Fruit fly (Drosophila melanogaster) whole organism, embryonic: ENCODE measurements around the gene CG13654.
A peak's percentile ranks its signal among the peaks of the same experiment; 100 is the strongest.

ENCODE experiments used
- Bdp1 ChIP-seq: fragments of 200-800 bp; sonication (Bioruptor generic); optimal IDR thresholded peaks from 3 replicates; lab custom pipeline; 2016; ENCODE audit warnings: missing biosample characterization, missing genetic modification characterization
- Bteb2 ChIP-seq: fragments of 200-800 bp; sonication (Bioruptor generic); optimal IDR thresholded peaks from 2 replicates; lab custom pipeline; 2016; ENCODE audit warnings: missing biosample characterization, missing genetic modification characterization
- CG10274 ChIP-seq: fragments of 200-800 bp; sonication (Bioruptor generic); optimal IDR thresholded peaks from 3 replicates; lab custom pipeline; 2017; ENCODE audit warnings: missing biosample characterization, mild to moderate bottlenecking, missing genetic modification characterization
- CG11723 ChIP-seq: fragments of 200-800 bp; sonication (Bioruptor generic); optimal IDR thresholded peaks from 2 replicates; lab custom pipeline; 2017; ENCODE audit warnings: missing biosample characterization, mild to moderate bottlenecking, missing genetic modification characterization
- CG15514 ChIP-seq: fragments of 200-800 bp; sonication (Bioruptor generic); optimal IDR thresholded peaks from 3 replicates; lab custom pipeline; 2017; ENCODE audit warnings: missing biosample characterization, missing genetic modification characterization, mild to moderate bottlenecking, moderate library complexity, missing genetic modification reagents
- CG17568 ChIP-seq: fragments of 200-800 bp; sonication (Bioruptor generic); optimal IDR thresholded peaks from 2 replicates; lab custom pipeline; 2018; ENCODE audit warnings: missing biosample characterization, mild to moderate bottlenecking, missing genetic modification characterization, moderate library complexity
- CG4282 ChIP-seq: fragments of 200-800 bp; sonication (Bioruptor generic); optimal IDR thresholded peaks from 2 replicates; lab custom pipeline; 2016; ENCODE audit warnings: missing biosample characterization, missing genetic modification characterization
- CG4328 ChIP-seq: fragments of 200-800 bp; sonication (Bioruptor generic); optimal IDR thresholded peaks from 3 replicates; lab custom pipeline; 2017; ENCODE audit warnings: missing biosample characterization, missing genetic modification reagents, missing genetic modification characterization
- CG8281 ChIP-seq: fragments of 200-800 bp; sonication (Bioruptor generic); optimal IDR thresholded peaks from 2 replicates; lab custom pipeline; 2018; ENCODE audit warnings: missing biosample characterization, mild to moderate bottlenecking, missing genetic modification characterization, moderate library complexity
- CG8290 ChIP-seq, 3 experiments: fragments of 200-800 bp; sonication (Bioruptor generic); optimal IDR thresholded peaks; 2 replicates each; lab custom pipeline; 2016 to 2019; ENCODE audit warnings: missing biosample characterization in 3 of 3, missing genetic modification characterization in 3 of 3, mild to moderate bottlenecking in 2 of 3, moderate library complexity in 1 of 3
- CG8359 ChIP-seq: fragments of 200-800 bp; sonication (Bioruptor generic); optimal IDR thresholded peaks from 2 replicates; lab custom pipeline; 2017; ENCODE audit warnings: missing biosample characterization, mild to moderate bottlenecking, missing genetic modification characterization, borderline replicate concordance
- CG9727 ChIP-seq: fragments of 200-800 bp; sonication (Bioruptor generic); optimal IDR thresholded peaks from 3 replicates; lab custom pipeline; 2017; ENCODE audit warnings: missing biosample characterization, mild to moderate bottlenecking, missing genetic modification characterization
- CG9932 ChIP-seq: fragments of 200-800 bp; sonication (Bioruptor generic); IDR thresholded peaks from 2 replicates; pipeline ENCODE4 v1.3.6; 2022; ENCODE audit warnings: missing biosample characterization, missing genetic modification characterization
- Camta ChIP-seq: fragments of 200-800 bp; sonication (Bioruptor generic); optimal IDR thresholded peaks from 2 replicates; lab custom pipeline; 2016; ENCODE audit warnings: missing biosample characterization, missing genetic modification characterization
- Dll ChIP-seq: fragments of 200-800 bp; sonication (Bioruptor generic); IDR thresholded peaks from 4 replicates; pipeline ENCODE4 v1.3.6; 2022; ENCODE audit warnings: missing biosample characterization, missing genetic modification characterization; ENCODE audit not compliant: partially characterized antibody
- HHEX ChIP-seq: fragments of 200-800 bp; sonication (Bioruptor generic); optimal IDR thresholded peaks from 3 replicates; lab custom pipeline; 2017; ENCODE audit warnings: missing biosample characterization, mild to moderate bottlenecking, missing genetic modification characterization, missing genetic modification reagents
- Hr3 ChIP-seq: fragments of 200-800 bp; sonication (Bioruptor generic); optimal IDR thresholded peaks from 3 replicates; lab custom pipeline; 2016; ENCODE audit warnings: missing biosample characterization, missing genetic modification characterization
- MESR4 ChIP-seq: fragments of 200-800 bp; sonication (Bioruptor generic); optimal IDR thresholded peaks from 2 replicates; lab custom pipeline; 2018; ENCODE audit warnings: missing biosample characterization, mild to moderate bottlenecking, missing genetic modification characterization, moderate library complexity
- NC2β ChIP-seq: fragments of 200-800 bp; sonication (Bioruptor generic); optimal IDR thresholded peaks from 2 replicates; lab custom pipeline; 2016; ENCODE audit warnings: missing biosample characterization, missing genetic modification characterization
- Nf-YB ChIP-seq: fragments of 200-800 bp; sonication (Bioruptor generic); optimal IDR thresholded peaks from 3 replicates; lab custom pipeline; 2019; ENCODE audit warnings: missing biosample characterization, mild to moderate bottlenecking, missing genetic modification characterization, moderate library complexity
- Oaz ChIP-seq: fragments of 200-800 bp; sonication (Bioruptor generic); IDR thresholded peaks from 2 replicates; pipeline ENCODE4 v1.3.6; 2022; ENCODE audit warnings: missing biosample characterization, missing genetic modification characterization
- Ptx1 ChIP-seq: fragments of 200-800 bp; sonication (Bioruptor generic); IDR thresholded peaks from 2 replicates; pipeline ENCODE4 v1.3.6; 2022; ENCODE audit warnings: missing biosample characterization, missing genetic modification characterization
- Scr ChIP-seq: fragments of 200-800 bp; sonication (Bioruptor generic); IDR thresholded peaks from 2 replicates; pipeline ENCODE4 v1.3.6; 2022; ENCODE audit warnings: missing biosample characterization, missing genetic modification characterization; ENCODE audit not compliant: partially characterized antibody
- Spps ChIP-seq: fragments of 200-800 bp; sonication (Bioruptor generic); optimal IDR thresholded peaks from 2 replicates; lab custom pipeline; 2018; ENCODE audit warnings: missing biosample characterization, mild to moderate bottlenecking, missing genetic modification characterization
- Trl ChIP-seq, 3 experiments: fragments of >200 bp in 2 of 3; fragments of 200-800 bp in 1 of 3; sonication (Bioruptor generic) in 1 of 3; optimal IDR thresholded peaks; 2 replicates in 1 of 3; 3 replicates in 2 of 3; lab custom pipeline; 2016 to 2017; ENCODE audit warnings: missing biosample characterization in 1 of 3, missing genetic modification characterization in 1 of 3
- Usf ChIP-seq: fragments of 200-800 bp; sonication (Bioruptor generic); optimal IDR thresholded peaks from 2 replicates; lab custom pipeline; 2017; ENCODE audit warnings: missing genotype, missing biosample characterization, missing genetic modification characterization
- Vsx1 ChIP-seq: fragments of 200-800 bp; sonication (Bioruptor generic); optimal IDR thresholded peaks from 2 replicates; lab custom pipeline; 2017; ENCODE audit warnings: missing biosample characterization, mild to moderate bottlenecking, missing genetic modification characterization, missing genetic modification reagents
- aop ChIP-seq: fragments of 200-800 bp; sonication (Bioruptor generic); IDR thresholded peaks from 2 replicates; pipeline ENCODE4 v1.3.6; 2022; ENCODE audit warnings: missing biosample characterization, missing genetic modification characterization
- ase ChIP-seq: fragments of 200-800 bp; sonication (Bioruptor generic); IDR thresholded peaks from 3 replicates; pipeline ENCODE4 v1.3.6; 2022; ENCODE audit warnings: missing biosample characterization, missing genetic modification characterization
- cad ChIP-seq: fragments of >200 bp; optimal IDR thresholded peaks from 2 replicates; lab custom pipeline; 2017; ENCODE audit warnings: missing biosample characterization, missing genetic modification characterization
- cg ChIP-seq: fragments of 200-800 bp; sonication (Bioruptor generic); optimal IDR thresholded peaks from 3 replicates; lab custom pipeline; 2019; ENCODE audit warnings: missing biosample characterization, mild to moderate bottlenecking, missing genetic modification characterization, moderate library complexity
- chif ChIP-seq, 2 experiments: fragments of 200-800 bp; sonication (Bioruptor generic); optimal IDR thresholded peaks; 3 replicates each; lab custom pipeline; 2016; ENCODE audit warnings: missing biosample characterization in 2 of 2, missing genetic modification characterization in 2 of 2
- cwo ChIP-seq: fragments of 200-800 bp; sonication (Bioruptor generic); optimal IDR thresholded peaks from 3 replicates; lab custom pipeline; 2017; ENCODE audit warnings: missing biosample characterization, missing genetic modification characterization, mild to moderate bottlenecking, moderate library complexity, missing genetic modification reagents
- dm ChIP-seq: fragments of 200-800 bp; sonication (Bioruptor generic); optimal IDR thresholded peaks from 3 replicates; lab custom pipeline; 2016; ENCODE audit warnings: missing biosample characterization, missing genetic modification characterization
- emc ChIP-seq: fragments of 200-800 bp; sonication (Bioruptor generic); optimal IDR thresholded peaks from 2 replicates; lab custom pipeline; 2016; ENCODE audit warnings: missing biosample characterization, missing genetic modification characterization
- ewg ChIP-seq: fragments of 200-800 bp; sonication (Bioruptor generic); optimal IDR thresholded peaks from 3 replicates; lab custom pipeline; 2017; ENCODE audit warnings: mild to moderate bottlenecking, missing biosample characterization, missing genetic modification reagents, missing genetic modification characterization
- exex ChIP-seq: fragments of 200-800 bp; sonication (Bioruptor generic); optimal IDR thresholded peaks from 4 replicates; lab custom pipeline; 2018; ENCODE audit warnings: missing biosample characterization, mild to moderate bottlenecking, missing genetic modification characterization, moderate library complexity
- fru ChIP-seq: fragments of >200 bp; optimal IDR thresholded peaks from 2 replicates; lab custom pipeline; 2017
- gce ChIP-seq: fragments of 200-800 bp; sonication (Bioruptor generic); IDR thresholded peaks from 3 replicates; pipeline ENCODE4 v1.3.6; 2022; ENCODE audit warnings: missing biosample characterization, missing genetic modification characterization
- gro ChIP-seq: fragments of 200-800 bp; sonication (Bioruptor generic); optimal IDR thresholded peaks from 2 replicates; lab custom pipeline; 2016; ENCODE audit warnings: missing biosample characterization, missing genetic modification characterization
- gsb-n ChIP-seq: fragments of 200-800 bp; sonication (Bioruptor generic); optimal IDR thresholded peaks from 3 replicates; lab custom pipeline; 2018; ENCODE audit warnings: missing biosample characterization, mild to moderate bottlenecking, missing genetic modification characterization
- hb ChIP-seq: fragments of 200-800 bp; sonication (Bioruptor generic); IDR thresholded peaks from 3 replicates; pipeline ENCODE4 v1.3.6; 2022; ENCODE audit warnings: missing biosample characterization, missing genetic modification characterization; ENCODE audit not compliant: partially characterized antibody
- ken ChIP-seq: fragments of 200-800 bp; sonication (Bioruptor generic); IDR thresholded peaks from 3 replicates; pipeline ENCODE4 v1.3.6; 2022; ENCODE audit warnings: missing biosample characterization, missing genetic modification characterization
- lab ChIP-seq: fragments of 200-800 bp; sonication (Bioruptor generic); optimal IDR thresholded peaks from 3 replicates; lab custom pipeline; 2017; ENCODE audit warnings: missing biosample characterization, missing genetic modification characterization, mild to moderate bottlenecking, moderate library complexity, missing genetic modification reagents
- rib ChIP-seq: fragments of 200-800 bp; sonication (Bioruptor generic); IDR thresholded peaks from 2 replicates; pipeline ENCODE4 v1.3.6; 2022; ENCODE audit warnings: missing biosample characterization, missing genetic modification characterization
- sd ChIP-seq: fragments of 200-800 bp; sonication (Bioruptor generic); optimal IDR thresholded peaks from 3 replicates; lab custom pipeline; 2018; ENCODE audit warnings: missing biosample characterization, mild to moderate bottlenecking, missing genetic modification characterization, moderate library complexity
- slbo ChIP-seq: fragments of 200-800 bp; sonication (Bioruptor generic); IDR thresholded peaks from 2 replicates; pipeline ENCODE4 v1.3.6; 2022; ENCODE audit warnings: missing biosample characterization, missing genetic modification characterization
- zfh2 ChIP-seq: fragments of 200-800 bp; sonication (Bioruptor generic); optimal IDR thresholded peaks from 2 replicates; lab custom pipeline; 2016; ENCODE audit warnings: missing biosample characterization, missing genetic modification characterization

CG13654 gene

DNA sequence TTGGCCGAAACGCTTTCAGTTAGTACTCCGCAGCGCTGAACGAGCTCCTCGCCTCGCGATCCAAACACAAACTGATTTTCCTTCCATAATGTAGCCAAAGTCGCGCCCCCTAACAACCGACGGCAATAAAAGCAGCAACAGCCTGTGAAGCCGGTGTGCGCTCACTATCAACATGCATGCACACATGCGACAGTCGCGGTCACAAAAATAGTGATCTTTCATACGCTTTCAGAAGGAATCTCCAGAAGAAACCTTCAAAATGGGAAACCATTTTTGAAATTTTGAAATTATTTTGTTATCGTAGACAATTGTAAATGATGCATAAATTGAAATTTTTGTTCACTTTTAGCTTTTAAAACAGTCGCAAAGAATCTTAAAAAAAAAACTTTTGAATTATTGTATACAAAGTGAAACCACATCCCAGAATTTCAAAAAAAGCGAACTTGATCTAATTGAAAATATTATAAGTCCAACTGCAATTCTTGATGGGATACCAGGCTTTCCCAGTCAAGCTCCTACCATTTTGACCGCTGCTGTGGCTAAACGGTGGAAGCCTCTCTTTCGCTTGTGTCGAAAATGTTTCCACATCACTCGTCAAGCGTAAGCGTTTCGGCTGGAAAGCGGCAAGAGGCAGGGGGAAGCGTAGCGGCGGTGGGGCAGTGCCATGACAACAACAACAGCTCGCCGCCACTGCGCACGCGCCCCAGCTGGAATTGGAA is 32.8 kb downstream of the CG13654 start, which contains the start of gene Cad96Cb (continued):
- TF ChIP-seq CG8290 (GFP tag; optimal IDR thresholded peaks at IDR 0.05; lab: Kevin White, UChicago) (no peak), CG8290 (tag; optimal IDR thresholded peaks at IDR 0.05; lab: Kevin White, UChicago) (peak in 1 of 2 experiments; percentile 3), Dll (GFP tag; lab: Robert Waterston, UW) (0 out of 4 replicates have a peak, but pooled peaks have one; percentile 21), emc (GFP tag; lab: Kevin White, UChicago) (peak; percentile 49), aop (GFP tag; lab: Robert Waterston, UW) (no peak), Hr3 (peak; percentile 79), chif (GFP tag; optimal IDR thresholded peaks at IDR 0.05; lab: Kevin White, UChicago) (peak; percentile 56 to 89), Trl (optimal IDR thresholded peaks at IDR 0.05; lab: Kevin White, UChicago) (no peak), Trl (GFP tag; optimal IDR thresholded peaks at IDR 0.05; lab: Kevin White, UChicago) (peak; percentile 74), Nf-YB (GFP tag; lab: Kevin White, UChicago) (peak; percentile 67), gsb-n (tag; lab: Kevin White, UChicago) (peak; percentile 86), CG8281 (peak; percentile 68), HHEX (GFP tag; lab: Kevin White, UChicago) (peak; percentile 74), lab (GFP tag; lab: Kevin White, UChicago) (peak; percentile 71), cwo (peak; percentile 67), Usf (peak; percentile 56), CG9932 (GFP tag; lab: Robert Waterston, UW) (no peak), fru (lab: Kevin White, UChicago) (no peak), CG11723 (GFP tag; lab: Kevin White, UChicago) (peak; percentile 80), NC2β (GFP tag; lab: Kevin White, UChicago) (peak; percentile 73), zfh2 (GFP tag; lab: Kevin White, UChicago) (peak; percentile 0), ase (GFP tag; lab: Robert Waterston, UW) (peak; percentile 35; the same call in 1 of the 3 replicates), Bteb2 (GFP tag; lab: Kevin White, UChicago) (peak; percentile 78), CG10274 (GFP tag; lab: Kevin White, UChicago) (peak; percentile 41), CG4282 (GFP tag; lab: Kevin White, UChicago) (peak; percentile 28), CG17568 (no peak), sd (tag; lab: Kevin White, UChicago) (peak; percentile 20), Bdp1 (peak; percentile 58), ken (GFP tag; lab: Robert Waterston, UW) (peak; percentile 71; the same call in 2 of the 3 replicates), Vsx1 (GFP tag; lab: Kevin White, UChicago) (peak; percentile 75), dm (GFP tag; lab: Kevin White, UChicago) (peak; percentile 68), Oaz (0 out of 2 replicates have a peak, but pooled peaks have one; percentile 42), Ptx1 (peak; percentile 70), hb (GFP tag; lab: Robert Waterston, UW) (no peak), Spps (peak; percentile 78), cg (GFP tag; lab: Kevin White, UChicago) (no peak), gce (GFP tag; lab: Robert Waterston, UW) (0 out of 3 replicates have a peak, but pooled peaks have one; percentile 35), exex (no peak), CG15514 (peak; percentile 7), slbo (GFP tag; lab: Robert Waterston, UW) (peak; percentile 38; the same call in 1 of the 2 replicates), cad (GFP tag; lab: Kevin White, UChicago) (no peak), Scr (no peak), MESR4 (GFP tag; lab: Kevin White, UChicago) (no peak), rib (GFP tag; lab: Robert Waterston, UW) (no peak), CG4328 (peak; percentile 74), CG9727 (peak; percentile 92), Camta (GFP tag; lab: Kevin White, UChicago) (peak; percentile 86), ewg (peak; percentile 75), gro (GFP tag; lab: Kevin White, UChicago) (no peak), CG8359 (GFP tag; lab: Kevin White, UChicago) (peak; percentile 76)
